Fruit fly (Drosophila melanogaster): ENCODE results near the gene mus304.

Gene mus304

dm6 chr3L:18112669-18113068, 3.1 kb downstream of the mus304 start, which contains the start of the genes CG32195 and CG7341 (continued):
- TF ChIP-seq B-H2 (GFP tag; optimal IDR thresholded peaks at IDR 0.05), result no peak
- peak; percentile 49 for TF ChIP-seq CG10267 (tag; optimal IDR thresholded peaks at IDR 0.05)
- peak; percentile 6 for TF ChIP-seq CG34376 (GFP tag; optimal IDR thresholded peaks at IDR 0.05)
- TF ChIP-seq CG10979 (tag; optimal IDR thresholded peaks at IDR 0.05), result no peak
- TF ChIP-seq Bgb (GFP tag; IDR thresholded peaks at IDR 0.05; ENCODE audit: partially characterized antibody), result peak; percentile 82
- TF ChIP-seq tna (GFP tag; IDR thresholded peaks at IDR 0.05; ENCODE audit: partially characterized antibody), result peak; percentile 79
- no peak for TF ChIP-seq CG2678 (tag; optimal IDR thresholded peaks at IDR 0.05)
- TF ChIP-seq CG8944 (GFP tag; optimal IDR thresholded peaks at IDR 0.05), result no peak
- TF ChIP-seq Max (GFP tag; optimal IDR thresholded peaks at IDR 0.05), result no peak
- TF ChIP-seq twi (tag; optimal IDR thresholded peaks at IDR 0.05), result no peak
- no peak for TF ChIP-seq maf-S (GFP tag; optimal IDR thresholded peaks at IDR 0.05)
- no peak for TF ChIP-seq CG18599 (GFP tag; optimal IDR thresholded peaks at IDR 0.05)
- no peak for TF ChIP-seq Hr78 (GFP tag; optimal IDR thresholded peaks at IDR 0.05)
- TF ChIP-seq CG10366 (GFP tag; IDR thresholded peaks at IDR 0.05), result no peak
- no peak for TF ChIP-seq grn (GFP tag; optimal IDR thresholded peaks at IDR 0.05)
- TF ChIP-seq lbe (GFP tag; optimal IDR thresholded peaks at IDR 0.05), result peak; percentile 31
- no peak for TF ChIP-seq wek (GFP tag; optimal IDR thresholded peaks at IDR 0.05)
- TF ChIP-seq Xrp1 (GFP tag; IDR thresholded peaks at IDR 0.05), result no peak
- TF ChIP-seq aop (GFP tag; IDR thresholded peaks at IDR 0.05), result no peak
- TF ChIP-seq D (optimal IDR thresholded peaks at IDR 0.05), result no peak
- TF ChIP-seq D (GFP tag; optimal IDR thresholded peaks at IDR 0.05), result no peak
- TF ChIP-seq unpg (GFP tag; optimal IDR thresholded peaks at IDR 0.05), result no peak
- TF ChIP-seq CG16779 (GFP tag; IDR thresholded peaks at IDR 0.05), result no peak
- no peak for TF ChIP-seq pros (GFP tag; optimal IDR thresholded peaks at IDR 0.05)
- TF ChIP-seq crc (GFP tag; optimal IDR thresholded peaks at IDR 0.05), result no peak
- TF ChIP-seq vnd (GFP tag; IDR thresholded peaks at IDR 0.05; ENCODE audit: partially characterized antibody), result peak; percentile 62
- TF ChIP-seq gt (GFP tag; IDR thresholded peaks at IDR 0.05), result no peak
- no peak for TF ChIP-seq Gug (GFP tag; IDR thresholded peaks at IDR 0.05)
- TF ChIP-seq Hr39 (optimal IDR thresholded peaks at IDR 0.05), result no peak
- TF ChIP-seq CG17186 (GFP tag; optimal IDR thresholded peaks at IDR 0.05), result peak; percentile 10
- TF ChIP-seq dpn (GFP tag; optimal IDR thresholded peaks at IDR 0.05), result no peak
- TF ChIP-seq lab (GFP tag; optimal IDR thresholded peaks at IDR 0.05), result no peak
- no peak for TF ChIP-seq lola (GFP tag; optimal IDR thresholded peaks at IDR 0.05)
- TF ChIP-seq CG2712 (tag; optimal IDR thresholded peaks at IDR 0.05), result no peak
- TF ChIP-seq CG14860 (GFP tag; IDR thresholded peaks at IDR 0.05; ENCODE audit: partially characterized antibody), result peak; percentile 78
- peak; percentile 72 for TF ChIP-seq hbn (GFP tag; IDR thresholded peaks at IDR 0.05; ENCODE audit: partially characterized antibody)
- TF ChIP-seq HLH4C (GFP tag; IDR thresholded peaks at IDR 0.05; ENCODE audit: partially characterized antibody), result peak; percentile 88
- no peak for TF ChIP-seq CG12236 (GFP tag; optimal IDR thresholded peaks at IDR 0.05)
- TF ChIP-seq Awh (GFP tag; IDR thresholded peaks at IDR 0.05), result no peak
- TF ChIP-seq peb (GFP tag; IDR thresholded peaks at IDR 0.05), result no peak
- no peak for TF ChIP-seq CG1647 (GFP tag; optimal IDR thresholded peaks at IDR 0.05)
- no peak for TF ChIP-seq hkb (optimal IDR thresholded peaks at IDR 0.05)
- no peak for TF ChIP-seq hkb (GFP tag; IDR thresholded peaks at IDR 0.05)
- no peak for TF ChIP-seq CG8290 (GFP tag; optimal IDR thresholded peaks at IDR 0.05)
- TF ChIP-seq CG8290 (tag; optimal IDR thresholded peaks at IDR 0.05), result no peak
- no peak for TF ChIP-seq CG16863 (GFP tag; optimal IDR thresholded peaks at IDR 0.05)
- no peak for TF ChIP-seq pho (GFP tag; optimal IDR thresholded peaks at IDR 0.05)
- no peak for TF ChIP-seq CG7745 (tag; optimal IDR thresholded peaks at IDR 0.05)
- no peak for TF ChIP-seq nau (GFP tag; optimal IDR thresholded peaks at IDR 0.05)
- peak; percentile 88 for TF ChIP-seq ato (GFP tag; IDR thresholded peaks at IDR 0.05; ENCODE audit: partially characterized antibody)
- TF ChIP-seq CG14014 (GFP tag; IDR thresholded peaks at IDR 0.05), result no peak
